Fruit fly (Drosophila melanogaster): Measurements from ENCODE around the gene Tfb5.

dm6 chr2L:5027321-5028069, 16.9 kb upstream of the Tfb5 start:
- no peak for TF ChIP-seq CG12605 (GFP tag; IDR thresholded peaks at IDR 0.05)
- TF ChIP-seq CG9948 (tag; optimal IDR thresholded peaks at IDR 0.05), result no peak
- TF ChIP-seq CG34367 (tag; optimal IDR thresholded peaks at IDR 0.05), result no peak
- TF ChIP-seq CG4496 (GFP tag; IDR thresholded peaks at IDR 0.05), result no peak
- TF ChIP-seq CG17806 (tag; optimal IDR thresholded peaks at IDR 0.05), result no peak
- TF ChIP-seq CG32121 (GFP tag; IDR thresholded peaks at IDR 0.05), result peak; percentile 11; the same call in 1 of the 2 replicates
- no peak for TF ChIP-seq Snoo (tag; optimal IDR thresholded peaks at IDR 0.05)
- TF ChIP-seq CG14655 (GFP tag; optimal IDR thresholded peaks at IDR 0.05), result no peak
- no peak for TF ChIP-seq CG13204 (GFP tag; optimal IDR thresholded peaks at IDR 0.05)
- TF ChIP-seq CG8159 (tag; optimal IDR thresholded peaks at IDR 0.05), result no peak
- 0 out of 3 replicates have a peak, but pooled peaks have one; percentile 32 for TF ChIP-seq fd96Ca (GFP tag; IDR thresholded peaks at IDR 0.05)
- no peak for TF ChIP-seq Ets98B (GFP tag; IDR thresholded peaks at IDR 0.05)

All from whole organism, pupa.